Fruit fly (Drosophila melanogaster): ENCODE results near the gene CG6479.

The CG6479 gene

dm6 chr3L:17339122-17339521 lies at the start of gene CG6479:
Gene CG6479, minus strand, starts transcription at chr3L:17339262.
- TF ChIP-seq Myc (optimal IDR thresholded peaks at IDR 0.05) (peak; percentile 55), woc (GFP tag; optimal IDR thresholded peaks at IDR 0.05) (no peak)

dm6 chr3L:17386612-17387382 lies 47.7 kb upstream of the CG6479 start:
- TF ChIP-seq Hnf4 (GFP tag; optimal IDR thresholded peaks at IDR 0.05) (no peak), usp (GFP tag; optimal IDR thresholded peaks at IDR 0.05) (no peak), ey (GFP tag; optimal IDR thresholded peaks at IDR 0.05) (no peak), OdsH (GFP tag; optimal IDR thresholded peaks at IDR 0.05) (no peak), Vsx2 (GFP tag; optimal IDR thresholded peaks at IDR 0.05; ENCODE audit: partially characterized antibody) (no peak), psq (GFP tag; optimal IDR thresholded peaks at IDR 0.05) (no peak), GATAd (GFP tag; optimal IDR thresholded peaks at IDR 0.05) (no peak), jim (GFP tag; optimal IDR thresholded peaks at IDR 0.05) (no peak), dsf (GFP tag; optimal IDR thresholded peaks at IDR 0.05; ENCODE audit: borderline replicate concordance) (no peak), dl (GFP tag; optimal IDR thresholded peaks at IDR 0.05; ENCODE audit: insufficient read depth in 1 of 2, partially characterized antibody in 2 of 2) (no peak), CG32264 (GFP tag; optimal IDR thresholded peaks at IDR 0.05) (no peak), dmrt93B (GFP tag; optimal IDR thresholded peaks at IDR 0.05) (no peak), pan (optimal IDR thresholded peaks at IDR 0.05) (no peak), Rel (GFP tag; optimal IDR thresholded peaks at IDR 0.05) (no peak), Rel (tag; optimal IDR thresholded peaks at IDR 0.05) (no peak), Hr83 (GFP tag; optimal IDR thresholded peaks at IDR 0.05; ENCODE audit: poor library complexity, severe bottlenecking) (no peak), Hr78 (GFP tag; optimal IDR thresholded peaks at IDR 0.05) (no peak)

dm6 chr3L:17383714-17384113 lies 44.7 kb upstream of the CG6479 start:
- no peak for TF ChIP-seq brk (GFP tag; optimal IDR thresholded peaks at IDR 0.05)
- TF ChIP-seq fru (GFP tag; optimal IDR thresholded peaks at IDR 0.05) = no peak
- no peak for TF ChIP-seq Hr83 (GFP tag; optimal IDR thresholded peaks at IDR 0.05; ENCODE audit: poor library complexity, severe bottlenecking)
- no peak for TF ChIP-seq N (GFP tag; optimal IDR thresholded peaks at IDR 0.05)
- TF ChIP-seq br (GFP tag; optimal IDR thresholded peaks at IDR 0.05) = no peak
- TF ChIP-seq Hnf4 (GFP tag; optimal IDR thresholded peaks at IDR 0.05) = no peak
- TF ChIP-seq dsf (GFP tag; optimal IDR thresholded peaks at IDR 0.05; ENCODE audit: borderline replicate concordance) = no peak
- TF ChIP-seq Dfd (GFP tag; optimal IDR thresholded peaks at IDR 0.05) = no peak
- TF ChIP-seq Jra (GFP tag; optimal IDR thresholded peaks at IDR 0.05) = no peak
- TF ChIP-seq Sp1 (GFP tag; optimal IDR thresholded peaks at IDR 0.05) = no peak
- no peak for TF ChIP-seq CG9705 (GFP tag; optimal IDR thresholded peaks at IDR 0.05)
- TF ChIP-seq Vsx2 (GFP tag; optimal IDR thresholded peaks at IDR 0.05; ENCODE audit: partially characterized antibody) = no peak
- no peak for TF ChIP-seq dl (GFP tag; optimal IDR thresholded peaks at IDR 0.05; ENCODE audit: insufficient read depth in 1 of 2, partially characterized antibody in 2 of 2)
- no peak for TF ChIP-seq foxo (GFP tag; optimal IDR thresholded peaks at IDR 0.05)
- no peak for TF ChIP-seq rgr (GFP tag; optimal IDR thresholded peaks at IDR 0.05)
- TF ChIP-seq sv (GFP tag; optimal IDR thresholded peaks at IDR 0.05) = no peak

- TF ChIP-seq br (GFP tag; optimal IDR thresholded peaks at IDR 0.05) (no peak), Jra (GFP tag; optimal IDR thresholded peaks at IDR 0.05) (no peak), brk (GFP tag; optimal IDR thresholded peaks at IDR 0.05) (no peak), woc (GFP tag; optimal IDR thresholded peaks at IDR 0.05) (no peak), Dfd (GFP tag; optimal IDR thresholded peaks at IDR 0.05) (no peak), sage (GFP tag; optimal IDR thresholded peaks at IDR 0.05) (no peak), Rel (GFP tag; optimal IDR thresholded peaks at IDR 0.05) (no peak), Rel (tag; optimal IDR thresholded peaks at IDR 0.05) (no peak), OdsH (GFP tag; optimal IDR thresholded peaks at IDR 0.05) (no peak), h (GFP tag; optimal IDR thresholded peaks at IDR 0.05) (no peak), N (GFP tag; optimal IDR thresholded peaks at IDR 0.05) (no peak), HLH106 (tag; optimal IDR thresholded peaks at IDR 0.05) (no peak), CrebA (GFP tag; optimal IDR thresholded peaks at IDR 0.05; ENCODE audit: borderline replicate concordance) (no peak), Vsx2 (GFP tag; optimal IDR thresholded peaks at IDR 0.05; ENCODE audit: partially characterized antibody) (no peak), CG9705 (GFP tag; optimal IDR thresholded peaks at IDR 0.05) (no peak), tai (GFP tag; optimal IDR thresholded peaks at IDR 0.05) (no peak), dsf (GFP tag; optimal IDR thresholded peaks at IDR 0.05; ENCODE audit: borderline replicate concordance) (no peak), sv (GFP tag; optimal IDR thresholded peaks at IDR 0.05) (no peak), psq (GFP tag; optimal IDR thresholded peaks at IDR 0.05) (no peak)
Measured at dm6 chr3L:17383285-17383684, 44.2 kb upstream of the CG6479 start.

All from whole organism, wandering third instar larva.